Fruit fly (Drosophila melanogaster) whole organism, embryonic: Measurements from ENCODE around the gene Jhbp7.

Source experiments
- ATbp ChIP-seq: fragments of 200-800 bp; sonication (Bioruptor generic); optimal IDR thresholded peaks from 2 replicates; lab custom pipeline; 2017; ENCODE audit warnings: missing biosample characterization, mild to moderate bottlenecking, missing genetic modification characterization, missing genetic modification reagents
- Aef1 ChIP-seq: fragments of 200-800 bp; sonication (Bioruptor generic); IDR thresholded peaks from 3 replicates; pipeline ENCODE4 v1.3.6; 2022; ENCODE audit warnings: missing biosample characterization, missing genetic modification characterization
- Bdp1 ChIP-seq: fragments of 200-800 bp; sonication (Bioruptor generic); optimal IDR thresholded peaks from 3 replicates; lab custom pipeline; 2016; ENCODE audit warnings: missing biosample characterization, missing genetic modification characterization
- CG11085 ChIP-seq: fragments of 200-800 bp; sonication (Bioruptor generic); IDR thresholded peaks from 2 replicates; pipeline ENCODE4 v1.3.6; 2022; ENCODE audit warnings: missing biosample characterization, missing genetic modification characterization
- CG1233 ChIP-seq: fragments of 200-800 bp; sonication (Bioruptor generic); optimal IDR thresholded peaks from 4 replicates; lab custom pipeline; 2018; ENCODE audit warnings: missing biosample characterization, mild to moderate bottlenecking, missing genetic modification characterization
- CG13894 ChIP-seq: fragments of 200-800 bp; sonication (Bioruptor generic); optimal IDR thresholded peaks from 3 replicates; lab custom pipeline; 2018; ENCODE audit warnings: missing biosample characterization, mild to moderate bottlenecking, missing genetic modification characterization, moderate library complexity
- CG14667 ChIP-seq: fragments of 200-800 bp; sonication (Bioruptor generic); IDR thresholded peaks from 2 replicates; pipeline ENCODE4 v1.3.6; 2022; ENCODE audit warnings: missing biosample characterization, missing genetic modification characterization
- CG14860 ChIP-seq: fragments of 200-800 bp; sonication (Bioruptor generic); IDR thresholded peaks from 3 replicates; pipeline ENCODE4 v1.3.6; 2022; ENCODE audit warnings: missing biosample characterization, missing genetic modification characterization; ENCODE audit not compliant: partially characterized antibody
- CG17612 ChIP-seq: fragments of 200-800 bp; sonication (Bioruptor generic); IDR thresholded peaks from 2 replicates; pipeline ENCODE4 v1.3.6; 2022; ENCODE audit warnings: missing biosample characterization, missing genetic modification characterization
- CG18011 ChIP-seq: fragments of 200-800 bp; sonication (Bioruptor generic); optimal IDR thresholded peaks from 2 replicates; lab custom pipeline; 2017; ENCODE audit warnings: missing biosample characterization, missing genetic modification characterization, mild to moderate bottlenecking, moderate library complexity, missing genotype
- CG31388 ChIP-seq: fragments of 200-800 bp; sonication (Bioruptor generic); optimal IDR thresholded peaks from 2 replicates; lab custom pipeline; 2016; ENCODE audit warnings: missing biosample characterization, missing genetic modification characterization
- CG32772 ChIP-seq: fragments of 200-800 bp; sonication (Bioruptor generic); IDR thresholded peaks from 2 replicates; pipeline ENCODE4 v1.3.6; 2022; ENCODE audit warnings: missing biosample characterization, missing genetic modification characterization
- CG4617 ChIP-seq: fragments of 200-800 bp; sonication (Bioruptor generic); optimal IDR thresholded peaks from 3 replicates; lab custom pipeline; 2016; ENCODE audit warnings: missing biosample characterization, missing genetic modification characterization, borderline replicate concordance
- CG6654 ChIP-seq: fragments of 200-800 bp; sonication (Bioruptor generic); optimal IDR thresholded peaks from 2 replicates; lab custom pipeline; 2017; ENCODE audit warnings: missing biosample characterization, mild to moderate bottlenecking, missing genetic modification characterization
- CG8924 ChIP-seq: fragments of 200-800 bp; optimal IDR thresholded peaks from 3 replicates; lab custom pipeline; 2019; ENCODE audit warnings: missing biosample characterization, mild to moderate bottlenecking, missing genetic modification characterization, moderate library complexity
- CG9727 ChIP-seq: fragments of 200-800 bp; sonication (Bioruptor generic); optimal IDR thresholded peaks from 3 replicates; lab custom pipeline; 2017; ENCODE audit warnings: missing biosample characterization, mild to moderate bottlenecking, missing genetic modification characterization
- CHES-1-like ChIP-seq: fragments of 200-800 bp; sonication (Bioruptor generic); optimal IDR thresholded peaks from 2 replicates; lab custom pipeline; 2016; ENCODE audit warnings: missing biosample characterization, missing genetic modification characterization
- CoRest ChIP-seq: fragments of 200-800 bp; sonication (Bioruptor generic); optimal IDR thresholded peaks from 3 replicates; lab custom pipeline; 2018; ENCODE audit warnings: missing biosample characterization, mild to moderate bottlenecking, missing genetic modification characterization, moderate library complexity
- CrebB ChIP-seq: fragments of 200-800 bp; sonication (Bioruptor generic); optimal IDR thresholded peaks from 3 replicates; lab custom pipeline; 2018; ENCODE audit warnings: missing biosample characterization, mild to moderate bottlenecking, missing genetic modification characterization
- Doc3 ChIP-seq: fragments of 200-800 bp; sonication (Bioruptor generic); IDR thresholded peaks from 3 replicates; pipeline ENCODE4 v1.3.6; 2022; ENCODE audit warnings: missing biosample characterization, missing genetic modification characterization; ENCODE audit not compliant: partially characterized antibody
- Dp ChIP-seq: fragments of 200-800 bp; sonication (Bioruptor generic); optimal IDR thresholded peaks from 2 replicates; lab custom pipeline; 2018; ENCODE audit warnings: missing biosample characterization, mild to moderate bottlenecking, missing genetic modification characterization, moderate library complexity
- E2f1 ChIP-seq: fragments of 200-800 bp; sonication (Bioruptor generic); IDR thresholded peaks from 2 replicates; pipeline ENCODE4 v1.3.6; 2022; ENCODE audit warnings: missing biosample characterization, missing genetic modification characterization
- Elba2 ChIP-seq: fragments of 200-800 bp; sonication (Bioruptor generic); optimal IDR thresholded peaks from 3 replicates; lab custom pipeline; 2016; ENCODE audit warnings: missing biosample characterization, missing genetic modification characterization
- GATAe ChIP-seq: fragments of 200-800 bp; sonication (Bioruptor generic); conservative IDR thresholded peaks from 2 replicates; pipeline ENCODE4 v1.3.6; 2022; ENCODE audit warnings: missing biosample characterization, missing genetic modification characterization
- Hr39 ChIP-seq: fragments of >200 bp; optimal IDR thresholded peaks from 2 replicates; lab custom pipeline; 2017
- Hsf ChIP-seq: fragments of 200-800 bp; sonication (Bioruptor generic); optimal IDR thresholded peaks from 3 replicates; lab custom pipeline; 2016; ENCODE audit warnings: missing biosample characterization, missing genetic modification characterization
- Lim3 ChIP-seq: fragments of 200-800 bp; sonication (Bioruptor generic); IDR thresholded peaks from 2 replicates; pipeline ENCODE4 v1.3.6; 2022; ENCODE audit warnings: missing biosample characterization, missing genetic modification characterization
- MBD-R2 ChIP-seq: fragments of 200-800 bp; sonication (Bioruptor generic); IDR thresholded peaks from 2 replicates; pipeline ENCODE4 v1.3.6; 2022; ENCODE audit warnings: missing biosample characterization, missing genetic modification characterization
- Meics ChIP-seq: fragments of 200-800 bp; sonication (Bioruptor generic); optimal IDR thresholded peaks from 2 replicates; lab custom pipeline; 2017; ENCODE audit warnings: missing biosample characterization, mild to moderate bottlenecking, missing genetic modification characterization
- amos ChIP-seq: fragments of 200-800 bp; sonication (Bioruptor generic); IDR thresholded peaks from 2 replicates; pipeline ENCODE4 v1.3.6; 2022; ENCODE audit warnings: missing biosample characterization, missing genetic modification characterization; ENCODE audit not compliant: partially characterized antibody
- chinmo ChIP-seq: fragments of 200-800 bp; sonication (Bioruptor generic); IDR thresholded peaks from 4 replicates; pipeline ENCODE4 v1.3.6; 2022; ENCODE audit warnings: missing biosample characterization, missing genetic modification characterization; ENCODE audit not compliant: partially characterized antibody
- chn ChIP-seq: fragments of 200-800 bp; sonication (Bioruptor generic); optimal IDR thresholded peaks from 2 replicates; lab custom pipeline; 2016; ENCODE audit warnings: missing biosample characterization, missing genetic modification characterization
- dimm ChIP-seq: fragments of 200-800 bp; sonication (Bioruptor generic); IDR thresholded peaks from 2 replicates; pipeline ENCODE4 v1.3.6; 2022; ENCODE audit warnings: missing biosample characterization, missing genetic modification characterization
- disco-r ChIP-seq: fragments of 200-800 bp; sonication (Bioruptor generic); optimal IDR thresholded peaks from 2 replicates; lab custom pipeline; 2016; ENCODE audit warnings: missing biosample characterization, missing genetic modification characterization
- dmrt11E ChIP-seq: fragments of 200-800 bp; sonication (Bioruptor generic); optimal IDR thresholded peaks from 3 replicates; lab custom pipeline; 2018; ENCODE audit warnings: missing biosample characterization, mild to moderate bottlenecking, missing genetic modification characterization, moderate library complexity
- fd3F ChIP-seq: fragments of 200-800 bp; sonication (Bioruptor generic); optimal IDR thresholded peaks from 2 replicates; lab custom pipeline; 2018; ENCODE audit warnings: missing biosample characterization, mild to moderate bottlenecking, missing genetic modification characterization, moderate library complexity
- ftz-f1 ChIP-seq: fragments of 200-800 bp; sonication (Bioruptor generic); optimal IDR thresholded peaks from 2 replicates; lab custom pipeline; 2016; ENCODE audit warnings: missing biosample characterization, missing genetic modification characterization
- gro ChIP-seq: fragments of 200-800 bp; sonication (Bioruptor generic); optimal IDR thresholded peaks from 2 replicates; lab custom pipeline; 2016; ENCODE audit warnings: missing biosample characterization, missing genetic modification characterization
- hbn ChIP-seq: fragments of 200-800 bp; sonication (Bioruptor generic); IDR thresholded peaks from 2 replicates; pipeline ENCODE4 v1.3.6; 2022; ENCODE audit warnings: missing biosample characterization, missing genetic modification characterization; ENCODE audit not compliant: partially characterized antibody
- jing ChIP-seq: fragments of 200-800 bp; sonication (Bioruptor generic); optimal IDR thresholded peaks from 2 replicates; lab custom pipeline; 2018; ENCODE audit warnings: missing biosample characterization, mild to moderate bottlenecking, missing genetic modification characterization
- lab ChIP-seq: fragments of 200-800 bp; sonication (Bioruptor generic); optimal IDR thresholded peaks from 3 replicates; lab custom pipeline; 2017; ENCODE audit warnings: missing biosample characterization, missing genetic modification characterization, mild to moderate bottlenecking, moderate library complexity, missing genetic modification reagents
- lilli ChIP-seq: fragments of 200-800 bp; sonication (Bioruptor generic); optimal IDR thresholded peaks from 3 replicates; lab custom pipeline; 2016; ENCODE audit warnings: missing biosample characterization, missing genetic modification characterization
- lola ChIP-seq, 3 experiments: fragments of >200 bp in 2 of 3; fragments of 200-800 bp in 1 of 3; sonication (Bioruptor generic) in 1 of 3; optimal IDR thresholded peaks; 2 replicates each; lab custom pipeline; 2017 to 2019; ENCODE audit warnings: missing biosample characterization in 3 of 3, missing genetic modification characterization in 3 of 3, mild to moderate bottlenecking in 1 of 3, moderate library complexity in 1 of 3
- lov ChIP-seq, 2 experiments: fragments of 200-800 bp in 1 of 2; fragments of >200 bp in 1 of 2; sonication (Bioruptor generic) in 1 of 2; IDR thresholded peaks in 1 of 2; optimal IDR thresholded peaks in 1 of 2; 2 replicates in 1 of 2; 3 replicates in 1 of 2; pipeline versions ENCODE4 v1.3.6 to Lab custom; 2017 to 2022; ENCODE audit warnings: missing biosample characterization in 1 of 2, missing genetic modification characterization in 1 of 2
- luna ChIP-seq: fragments of 200-800 bp; sonication (Bioruptor generic); optimal IDR thresholded peaks from 2 replicates; lab custom pipeline; 2016; ENCODE audit warnings: missing biosample characterization, missing genetic modification characterization
- rib ChIP-seq: fragments of 200-800 bp; sonication (Bioruptor generic); IDR thresholded peaks from 2 replicates; pipeline ENCODE4 v1.3.6; 2022; ENCODE audit warnings: missing biosample characterization, missing genetic modification characterization
- sna ChIP-seq: fragments of 200-800 bp; sonication (Bioruptor generic); IDR thresholded peaks from 2 replicates; pipeline ENCODE4 v1.3.6; 2022; ENCODE audit warnings: missing biosample characterization, missing genetic modification characterization; ENCODE audit not compliant: partially characterized antibody
- tap ChIP-seq: fragments of 200-800 bp; optimal IDR thresholded peaks from 3 replicates; lab custom pipeline; 2019; ENCODE audit warnings: missing biosample characterization, mild to moderate bottlenecking, missing genetic modification characterization, moderate library complexity
- unpg ChIP-seq: fragments of 200-800 bp; sonication (Bioruptor generic); optimal IDR thresholded peaks from 3 replicates; lab custom pipeline; 2018; ENCODE audit warnings: missing biosample characterization, mild to moderate bottlenecking, missing genetic modification characterization, moderate library complexity
- zen ChIP-seq: fragments of 200-800 bp; sonication (Bioruptor generic); optimal IDR thresholded peaks from 3 replicates; lab custom pipeline; 2018; ENCODE audit warnings: missing biosample characterization, mild to moderate bottlenecking, missing genetic modification characterization, moderate library complexity

The Jhbp7 gene

DNA sequence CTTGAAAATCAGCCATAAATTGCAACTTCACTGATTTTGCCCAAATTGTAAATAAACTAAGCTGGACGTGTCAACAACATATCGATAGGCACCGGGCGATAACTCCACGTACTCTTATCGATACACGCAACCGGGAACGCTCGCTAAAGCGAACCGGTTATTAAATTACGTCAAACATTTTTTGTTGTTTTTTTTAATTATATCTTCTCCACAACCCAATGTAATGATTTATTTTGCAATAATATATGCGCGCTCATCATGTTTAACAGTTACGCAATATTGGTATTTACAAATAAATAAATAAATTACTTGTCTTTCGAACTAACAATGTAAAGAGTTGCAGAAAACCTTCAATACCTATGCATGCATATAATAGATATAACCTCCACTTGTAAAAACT is 22.3 kb upstream of the Jhbp7 start, which contains the start of gene Saysd1 (continued):
- no peak for TF ChIP-seq CoRest
- TF ChIP-seq Doc3 (GFP tag; lab: Robert Waterston, UW) = peak; percentile 87
- peak; percentile 25 for TF ChIP-seq Dp (GFP tag; lab: Kevin White, UChicago)
- no peak for TF ChIP-seq Elba2 (GFP tag; lab: Kevin White, UChicago)
- peak; percentile 13 for TF ChIP-seq CG1233 (GFP tag; lab: Kevin White, UChicago)
- TF ChIP-seq lov (optimal IDR thresholded peaks at IDR 0.05; lab: Kevin White, UChicago) = no peak
- no peak for TF ChIP-seq lov (GFP tag; IDR thresholded peaks at IDR 0.05; lab: Robert Waterston, UW)
- TF ChIP-seq rib = no peak
- no peak for TF ChIP-seq CG18011 (GFP tag; lab: Kevin White, UChicago)
- TF ChIP-seq chn (GFP tag; lab: Kevin White, UChicago) = no peak
- peak; percentile 80 for TF ChIP-seq CG14860 (GFP tag; lab: Robert Waterston, UW)
- TF ChIP-seq CG31388 (GFP tag; lab: Kevin White, UChicago) = no peak
- TF ChIP-seq hbn = peak; percentile 78
- no peak for TF ChIP-seq CG14667 (GFP tag; lab: Robert Waterston, UW)
- no peak for TF ChIP-seq ATbp (GFP tag; lab: Kevin White, UChicago)
- no peak for TF ChIP-seq GATAe (GFP tag; lab: Robert Waterston, UW)
- no peak for TF ChIP-seq dimm (GFP tag; lab: Robert Waterston, UW)
- peak; percentile 51 for TF ChIP-seq lab (GFP tag; lab: Kevin White, UChicago)
- TF ChIP-seq MBD-R2 (GFP tag; lab: Robert Waterston, UW) = peak; percentile 85
- no peak for TF ChIP-seq Bdp1
- TF ChIP-seq Hsf (GFP tag; lab: Kevin White, UChicago) = no peak
- TF ChIP-seq CG6654 = no peak
- TF ChIP-seq CG13894 (tag; lab: Kevin White, UChicago) = no peak
- TF ChIP-seq CG17612 (GFP tag; lab: Robert Waterston, UW) = no peak
- no peak for TF ChIP-seq gro (GFP tag; lab: Kevin White, UChicago)
- no peak for TF ChIP-seq jing (GFP tag; lab: Kevin White, UChicago)
- peak; percentile 88 for TF ChIP-seq sna (GFP tag; lab: Robert Waterston, UW)
- no peak for TF ChIP-seq CrebB (tag; lab: Kevin White, UChicago)
- TF ChIP-seq unpg (GFP tag; lab: Kevin White, UChicago) = peak; percentile 9
- peak; percentile 79 for TF ChIP-seq amos (GFP tag; lab: Robert Waterston, UW)
- TF ChIP-seq zen (tag; lab: Kevin White, UChicago) = no peak
- TF ChIP-seq Lim3 (GFP tag; lab: Robert Waterston, UW) = no peak
- no peak for TF ChIP-seq fd3F
- TF ChIP-seq dmrt11E (tag; lab: Kevin White, UChicago) = no peak
- 0 out of 2 replicates have a peak, but pooled peaks have one; percentile 8 for TF ChIP-seq CG11085 (GFP tag; lab: Robert Waterston, UW)
- TF ChIP-seq CG32772 = no peak
- TF ChIP-seq Meics (GFP tag; lab: Kevin White, UChicago) = peak; percentile 44
- TF ChIP-seq tap = no peak
- TF ChIP-seq Aef1 (GFP tag; lab: Robert Waterston, UW) = peak; percentile 19; the same call in 1 of the 3 replicates
- no peak for TF ChIP-seq CG8924 (tag; lab: Kevin White, UChicago)
- no peak for TF ChIP-seq CG4617
- TF ChIP-seq CG9727 = peak; percentile 37
- TF ChIP-seq Hr39 (lab: Kevin White, UChicago) = no peak
- no peak for TF ChIP-seq luna (GFP tag; lab: Kevin White, UChicago)
- TF ChIP-seq disco-r = no peak
- TF ChIP-seq ftz-f1 = peak; percentile 33
- 0 out of 2 replicates have a peak, but pooled peaks have one; percentile 28 for TF ChIP-seq E2f1
- TF ChIP-seq lola (GFP tag; optimal IDR thresholded peaks at IDR 0.05; lab: Kevin White, UChicago) = no peak
- no peak for TF ChIP-seq lilli
- no peak for TF ChIP-seq CHES-1-like (GFP tag; lab: Kevin White, UChicago)
- peak; percentile 82; the same call in 1 of the 4 replicates for TF ChIP-seq chinmo (GFP tag; lab: Robert Waterston, UW)
